Fruit fly (Drosophila melanogaster) whole organism, embryonic: ENCODE results near the gene shf.

Experiments
- Bgb ChIP-seq: fragments of 200-800 bp; sonication (Bioruptor generic); IDR thresholded peaks from 2 replicates; pipeline ENCODE4 v1.3.6; 2022; ENCODE audit warnings: missing biosample characterization, missing genetic modification characterization; ENCODE audit not compliant: partially characterized antibody
- CG13287 ChIP-seq: fragments of 200-800 bp; sonication (Bioruptor generic); IDR thresholded peaks from 2 replicates; pipeline ENCODE4 v1.3.6; 2022; ENCODE audit warnings: missing biosample characterization, missing genetic modification characterization; ENCODE audit not compliant: partially characterized antibody
- CG14710 ChIP-seq: fragments of 200-800 bp; sonication (Bioruptor generic); optimal IDR thresholded peaks from 3 replicates; lab custom pipeline; 2019; ENCODE audit warnings: missing biosample characterization, mild to moderate bottlenecking, missing genetic modification characterization, moderate library complexity
- CG15514 ChIP-seq: fragments of 200-800 bp; sonication (Bioruptor generic); optimal IDR thresholded peaks from 3 replicates; lab custom pipeline; 2017; ENCODE audit warnings: missing biosample characterization, missing genetic modification characterization, mild to moderate bottlenecking, moderate library complexity, missing genetic modification reagents
- CG16813 ChIP-seq: fragments of 200-800 bp; sonication (Bioruptor generic); IDR thresholded peaks from 3 replicates; pipeline ENCODE4 v1.3.6; 2022; ENCODE audit warnings: missing biosample characterization, missing genetic modification characterization; ENCODE audit not compliant: partially characterized antibody
- CG17802 ChIP-seq: fragments of 200-800 bp; sonication (Bioruptor generic); optimal IDR thresholded peaks from 2 replicates; lab custom pipeline; 2018; ENCODE audit warnings: missing biosample characterization, mild to moderate bottlenecking, missing genetic modification characterization, moderate library complexity
- CG2129 ChIP-seq: fragments of 200-800 bp; sonication (Bioruptor generic); IDR thresholded peaks from 2 replicates; pipeline ENCODE4 v1.3.6; 2022; ENCODE audit warnings: missing biosample characterization, missing genetic modification characterization; ENCODE audit not compliant: partially characterized antibody
- CG2712 ChIP-seq: fragments of 200-800 bp; optimal IDR thresholded peaks from 3 replicates; lab custom pipeline; 2019; ENCODE audit warnings: missing biosample characterization, mild to moderate bottlenecking, missing genetic modification characterization, moderate library complexity
- CG3163 ChIP-seq: fragments of 200-800 bp; sonication (Bioruptor generic); optimal IDR thresholded peaks from 3 replicates; lab custom pipeline; 2016; ENCODE audit warnings: missing biosample characterization, missing genetic modification characterization
- CG3281 ChIP-seq: fragments of 200-800 bp; sonication (Bioruptor generic); optimal IDR thresholded peaks from 3 replicates; lab custom pipeline; 2017; ENCODE audit warnings: missing biosample characterization, mild to moderate bottlenecking, missing genetic modification characterization
- CG34224 ChIP-seq: fragments of 200-800 bp; sonication (Bioruptor generic); IDR thresholded peaks from 3 replicates; pipeline ENCODE4 v1.3.6; 2022; ENCODE audit warnings: missing biosample characterization, missing genetic modification characterization; ENCODE audit not compliant: partially characterized antibody
- CG42726 ChIP-seq: fragments of 200-800 bp; sonication (Bioruptor generic); IDR thresholded peaks from 2 replicates; pipeline ENCODE4 v1.3.6; 2022; ENCODE audit warnings: missing biosample characterization, missing genetic modification characterization; ENCODE audit not compliant: partially characterized antibody
- CG7928 ChIP-seq: fragments of 200-800 bp; sonication (Bioruptor generic); optimal IDR thresholded peaks from 2 replicates; lab custom pipeline; 2017; ENCODE audit warnings: missing biosample characterization, mild to moderate bottlenecking, missing genetic modification characterization
- CG7963 ChIP-seq: fragments of 200-800 bp; sonication (Bioruptor generic); IDR thresholded peaks from 3 replicates; pipeline ENCODE4 v1.3.6; 2022; ENCODE audit warnings: missing biosample characterization, missing genetic modification characterization; ENCODE audit not compliant: partially characterized antibody
- CG9797 ChIP-seq: fragments of 200-800 bp; sonication (Bioruptor generic); optimal IDR thresholded peaks from 3 replicates; lab custom pipeline; 2018; ENCODE audit warnings: missing biosample characterization, mild to moderate bottlenecking, missing genetic modification characterization
- Doc3 ChIP-seq: fragments of 200-800 bp; sonication (Bioruptor generic); IDR thresholded peaks from 3 replicates; pipeline ENCODE4 v1.3.6; 2022; ENCODE audit warnings: missing biosample characterization, missing genetic modification characterization; ENCODE audit not compliant: partially characterized antibody
- Drgx ChIP-seq: fragments of 200-800 bp; sonication (Bioruptor generic); IDR thresholded peaks from 2 replicates; pipeline ENCODE4 v1.3.6; 2022; ENCODE audit warnings: missing biosample characterization, missing genetic modification characterization
- Fer2 ChIP-seq: fragments of 200-800 bp; sonication (Bioruptor generic); optimal IDR thresholded peaks from 2 replicates; lab custom pipeline; 2018; ENCODE audit warnings: missing biosample characterization, mild to moderate bottlenecking, missing genetic modification characterization, moderate library complexity
- HmgZ ChIP-seq: fragments of 200-800 bp; sonication (Bioruptor generic); optimal IDR thresholded peaks from 2 replicates; lab custom pipeline; 2018; ENCODE audit warnings: missing biosample characterization, mild to moderate bottlenecking, missing genetic modification characterization
- MBD-R2 ChIP-seq: fragments of 200-800 bp; sonication (Bioruptor generic); IDR thresholded peaks from 2 replicates; pipeline ENCODE4 v1.3.6; 2022; ENCODE audit warnings: missing biosample characterization, missing genetic modification characterization
- MESR4 ChIP-seq: fragments of 200-800 bp; sonication (Bioruptor generic); optimal IDR thresholded peaks from 2 replicates; lab custom pipeline; 2018; ENCODE audit warnings: missing biosample characterization, mild to moderate bottlenecking, missing genetic modification characterization, moderate library complexity
- Myb ChIP-seq: fragments of 200-800 bp; sonication (Bioruptor generic); optimal IDR thresholded peaks from 2 replicates; lab custom pipeline; 2016; ENCODE audit warnings: missing biosample characterization, missing genetic modification characterization
- Sin3A ChIP-seq: fragments of >200 bp; optimal IDR thresholded peaks from 2 replicates; lab custom pipeline; 2018
- Sry-β ChIP-seq: fragments of 200-800 bp; sonication (Bioruptor generic); optimal IDR thresholded peaks from 2 replicates; lab custom pipeline; 2018; ENCODE audit warnings: missing biosample characterization, mild to moderate bottlenecking, missing genetic modification characterization, moderate library complexity
- amos ChIP-seq: fragments of 200-800 bp; sonication (Bioruptor generic); IDR thresholded peaks from 2 replicates; pipeline ENCODE4 v1.3.6; 2022; ENCODE audit warnings: missing biosample characterization, missing genetic modification characterization; ENCODE audit not compliant: partially characterized antibody
- bbx ChIP-seq: fragments of 200-800 bp; sonication (Bioruptor generic); IDR thresholded peaks from 2 replicates; pipeline ENCODE4 v1.3.6; 2022; ENCODE audit warnings: missing biosample characterization, missing genetic modification characterization; ENCODE audit not compliant: partially characterized antibody
- bsh ChIP-seq, 2 experiments: fragments of 200-800 bp; sonication (Bioruptor generic); optimal IDR thresholded peaks; 2 replicates each; lab custom pipeline; 2017 to 2018; ENCODE audit warnings: mild to moderate bottlenecking in 2 of 2, missing biosample characterization in 2 of 2, missing genetic modification characterization in 2 of 2, moderate library complexity in 1 of 2
- cg ChIP-seq: fragments of 200-800 bp; sonication (Bioruptor generic); optimal IDR thresholded peaks from 3 replicates; lab custom pipeline; 2019; ENCODE audit warnings: missing biosample characterization, mild to moderate bottlenecking, missing genetic modification characterization, moderate library complexity
- chinmo ChIP-seq: fragments of 200-800 bp; sonication (Bioruptor generic); IDR thresholded peaks from 4 replicates; pipeline ENCODE4 v1.3.6; 2022; ENCODE audit warnings: missing biosample characterization, missing genetic modification characterization; ENCODE audit not compliant: partially characterized antibody
- crp ChIP-seq, 2 experiments: fragments of 200-800 bp; sonication (Bioruptor generic); optimal IDR thresholded peaks; 2 replicates in 1 of 2; 3 replicates in 1 of 2; lab custom pipeline; 2017; ENCODE audit warnings: missing biosample characterization in 2 of 2, missing genetic modification characterization in 2 of 2, mild to moderate bottlenecking in 1 of 2, moderate library complexity in 1 of 2
- dm ChIP-seq: fragments of 200-800 bp; sonication (Bioruptor generic); optimal IDR thresholded peaks from 3 replicates; lab custom pipeline; 2016; ENCODE audit warnings: missing biosample characterization, missing genetic modification characterization
- dpn ChIP-seq, 2 experiments: fragments of 200-800 bp; sonication (Bioruptor generic); optimal IDR thresholded peaks; 3 replicates each; lab custom pipeline; 2016; ENCODE audit warnings: missing biosample characterization in 2 of 2, missing genetic modification characterization in 2 of 2
- grn ChIP-seq: fragments of 200-800 bp; sonication (Bioruptor generic); optimal IDR thresholded peaks from 3 replicates; lab custom pipeline; 2017; ENCODE audit warnings: missing biosample characterization, missing genetic modification characterization
- gt ChIP-seq: fragments of 200-800 bp; sonication (Bioruptor generic); IDR thresholded peaks from 2 replicates; pipeline ENCODE4 v1.3.6; 2022; ENCODE audit warnings: missing biosample characterization, missing genetic modification characterization
- inv ChIP-seq: fragments of 200-800 bp; sonication (Bioruptor generic); IDR thresholded peaks from 2 replicates; pipeline ENCODE4 v1.3.6; 2022; ENCODE audit warnings: missing biosample characterization, missing genetic modification characterization; ENCODE audit not compliant: partially characterized antibody
- kah ChIP-seq: fragments of 200-800 bp; sonication (Bioruptor generic); optimal IDR thresholded peaks from 2 replicates; lab custom pipeline; 2018; ENCODE audit warnings: missing biosample characterization, mild to moderate bottlenecking, missing genetic modification characterization
- knrl ChIP-seq: fragments of 200-800 bp; sonication (Bioruptor generic); IDR thresholded peaks from 3 replicates; pipeline ENCODE4 v1.3.6; 2022; ENCODE audit warnings: missing biosample characterization, missing genetic modification characterization; ENCODE audit not compliant: partially characterized antibody
- nerfin-2 ChIP-seq: fragments of 200-800 bp; sonication (Bioruptor generic); IDR thresholded peaks from 2 replicates; pipeline ENCODE4 v1.3.6; 2022; ENCODE audit warnings: missing biosample characterization, missing genetic modification characterization; ENCODE audit not compliant: partially characterized antibody
- pfk ChIP-seq: fragments of 200-800 bp; sonication (Bioruptor generic); optimal IDR thresholded peaks from 2 replicates; lab custom pipeline; 2018; ENCODE audit warnings: missing biosample characterization, mild to moderate bottlenecking, missing genetic modification characterization, moderate library complexity
- phol ChIP-seq: fragments of 200-800 bp; sonication (Bioruptor generic); optimal IDR thresholded peaks from 3 replicates; lab custom pipeline; 2018; ENCODE audit warnings: missing biosample characterization, mild to moderate bottlenecking, missing genetic modification characterization, moderate library complexity
- row ChIP-seq: fragments of 200-800 bp; sonication (Bioruptor generic); IDR thresholded peaks from 3 replicates; pipeline ENCODE4 v1.3.6; 2022; ENCODE audit warnings: missing biosample characterization, missing genetic modification characterization
- ssp ChIP-seq: fragments of 200-800 bp; sonication (Bioruptor generic); IDR thresholded peaks from 2 replicates; pipeline ENCODE4 v1.3.6; 2022; ENCODE audit warnings: missing biosample characterization, missing genetic modification characterization
- stwl ChIP-seq: fragments of 200-800 bp; sonication (Bioruptor generic); optimal IDR thresholded peaks from 3 replicates; lab custom pipeline; 2018; ENCODE audit warnings: missing biosample characterization, mild to moderate bottlenecking, missing genetic modification characterization, moderate library complexity
- trem ChIP-seq: fragments of 200-800 bp; optimal IDR thresholded peaks from 3 replicates; lab custom pipeline; 2019; ENCODE audit warnings: missing biosample characterization, mild to moderate bottlenecking, missing genetic modification characterization, moderate library complexity
- vnd ChIP-seq: fragments of 200-800 bp; sonication (Bioruptor generic); IDR thresholded peaks from 3 replicates; pipeline ENCODE4 v1.3.6; 2022; ENCODE audit warnings: missing biosample characterization, missing genetic modification characterization; ENCODE audit not compliant: partially characterized antibody
- zen ChIP-seq: fragments of 200-800 bp; sonication (Bioruptor generic); optimal IDR thresholded peaks from 3 replicates; lab custom pipeline; 2018; ENCODE audit warnings: missing biosample characterization, mild to moderate bottlenecking, missing genetic modification characterization, moderate library complexity
- zen2 ChIP-seq: fragments of 200-800 bp; sonication (Bioruptor generic); IDR thresholded peaks from 3 replicates; pipeline ENCODE4 v1.3.6; 2022; ENCODE audit warnings: missing biosample characterization, missing genetic modification characterization; ENCODE audit not compliant: partially characterized antibody

shf gene

dm6 chrX:6824203-6824602, 44.7 kb upstream of the shf start, which contains the start of gene nonC (continued):
- TF ChIP-seq CG7963 (GFP tag; lab: Robert Waterston, UW) = peak; percentile 65; the same call in 2 of the 3 replicates
- peak; percentile 89 for TF ChIP-seq CG34224 (GFP tag; lab: Robert Waterston, UW)
- peak; percentile 88 for TF ChIP-seq inv (GFP tag; lab: Robert Waterston, UW)
- no peak for TF ChIP-seq gt
- no peak for TF ChIP-seq grn
- TF ChIP-seq CG2129 (GFP tag; lab: Robert Waterston, UW) = peak; percentile 72; the same call in 1 of the 2 replicates
- peak; percentile 56 for TF ChIP-seq row (GFP tag; lab: Robert Waterston, UW)
- peak; percentile 86 for TF ChIP-seq CG42726 (GFP tag; lab: Robert Waterston, UW)
- peak; percentile 91 for TF ChIP-seq Sry-β (GFP tag; lab: Kevin White, UChicago)
- TF ChIP-seq CG13287 (GFP tag; lab: Robert Waterston, UW) = peak; percentile 91
- TF ChIP-seq amos (GFP tag; lab: Robert Waterston, UW) = peak; percentile 87
- peak; percentile 72; the same call in 2 of the 4 replicates for TF ChIP-seq chinmo
- peak; percentile 13 for TF ChIP-seq zen (tag; lab: Kevin White, UChicago)
- TF ChIP-seq knrl = peak; percentile 92
- TF ChIP-seq vnd = peak; percentile 88
- TF ChIP-seq CG7928 (GFP tag; lab: Kevin White, UChicago) = no peak
- peak; percentile 34 for TF ChIP-seq phol
- TF ChIP-seq CG15514 = peak; percentile 55
- no peak for TF ChIP-seq CG2712 (tag; lab: Kevin White, UChicago)
- peak; percentile 90 for TF ChIP-seq CG16813 (GFP tag; lab: Robert Waterston, UW)
- TF ChIP-seq CG14710 (tag; lab: Kevin White, UChicago) = peak; percentile 57
- peak; percentile 11 for TF ChIP-seq cg
- TF ChIP-seq MESR4 (GFP tag; lab: Kevin White, UChicago) = peak; percentile 62
- TF ChIP-seq CG17802 = peak; percentile 4
- TF ChIP-seq crp (GFP tag; optimal IDR thresholded peaks at IDR 0.05; lab: Kevin White, UChicago) = peak; percentile 37 to 86
- peak; percentile 51 for TF ChIP-seq MBD-R2
- no peak for TF ChIP-seq CG3163 (GFP tag; lab: Kevin White, UChicago)
- peak; percentile 30 for TF ChIP-seq dm (GFP tag; lab: Kevin White, UChicago)
- TF ChIP-seq Sin3A (lab: Kevin White, UChicago) = peak; percentile 85
- peak; percentile 85 for TF ChIP-seq bbx (GFP tag; lab: Robert Waterston, UW)
- TF ChIP-seq nerfin-2 (GFP tag; lab: Robert Waterston, UW) = peak; percentile 87
- TF ChIP-seq dpn (GFP tag; optimal IDR thresholded peaks at IDR 0.05; lab: Kevin White, UChicago) = no peak
- peak; percentile 55 for TF ChIP-seq CG9797 (GFP tag; lab: Kevin White, UChicago)
- peak; percentile 37 for TF ChIP-seq stwl (tag; lab: Kevin White, UChicago)
- peak; percentile 60 for TF ChIP-seq HmgZ (tag; lab: Kevin White, UChicago)
- peak; percentile 70 for TF ChIP-seq trem
- no peak for TF ChIP-seq bsh (GFP tag; optimal IDR thresholded peaks at IDR 0.05; lab: Kevin White, UChicago)
- peak; percentile 34 for TF ChIP-seq Myb (GFP tag; lab: Kevin White, UChicago)
- no peak for TF ChIP-seq CG3281 (GFP tag; lab: Kevin White, UChicago)
- no peak for TF ChIP-seq pfk (GFP tag; lab: Kevin White, UChicago)
- peak; percentile 84 for TF ChIP-seq Doc3 (GFP tag; lab: Robert Waterston, UW)
- TF ChIP-seq Bgb = peak; percentile 89
- TF ChIP-seq ssp (GFP tag; lab: Robert Waterston, UW) = peak; percentile 33; the same call in 1 of the 2 replicates
- TF ChIP-seq zen2 (GFP tag; lab: Robert Waterston, UW) = peak; percentile 78
- no peak for TF ChIP-seq Drgx (GFP tag; lab: Robert Waterston, UW)
- TF ChIP-seq kah = no peak
- TF ChIP-seq Fer2 (tag; lab: Kevin White, UChicago) = no peak
